Fruit fly (Drosophila melanogaster) Kc167 (cell line): ENCODE measurements around the gene emb.

Experiments
- Myc ChIP-seq: fragments of >200 bp; optimal IDR thresholded peaks from 2 replicates; lab custom pipeline; 2017; ENCODE audit warnings: missing external identifiers
- h ChIP-seq: fragments of >200 bp; optimal IDR thresholded peaks from 3 replicates; lab custom pipeline; 2018; ENCODE audit warnings: missing external identifiers
- insv ChIP-seq: fragments of >200 bp; optimal IDR thresholded peaks from 3 replicates; lab custom pipeline; 2018; ENCODE audit warnings: missing external identifiers

DNA sequence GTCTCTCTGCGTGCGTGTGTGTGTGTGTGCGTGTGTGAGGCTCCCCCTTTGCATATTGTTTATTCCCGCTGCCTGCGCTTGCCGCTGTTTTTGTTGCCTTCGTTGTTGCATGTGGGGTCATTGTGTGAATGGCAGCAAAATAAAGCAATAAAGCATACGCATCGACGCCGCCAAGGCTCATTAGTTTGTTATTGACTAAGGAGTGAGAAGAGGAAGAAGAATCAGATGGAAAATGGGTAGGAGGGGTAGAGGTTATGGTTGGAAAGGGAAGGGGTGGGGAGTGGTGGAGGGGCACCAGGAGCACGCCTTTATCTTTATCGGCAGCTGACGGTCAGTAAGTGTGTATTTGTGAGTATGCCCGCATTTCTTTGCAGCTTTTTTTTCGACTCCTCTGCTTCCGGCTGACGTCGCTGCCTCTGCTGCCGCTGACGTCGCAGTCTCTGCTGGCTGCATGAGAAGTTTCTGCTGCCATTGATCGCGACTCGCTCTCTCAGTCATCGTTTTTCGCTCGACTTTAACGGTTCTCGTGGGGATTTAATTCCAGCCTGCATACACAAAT, 16.1 kb downstream of the emb start:
- no peak for TF ChIP-seq Myc (lab: Kevin White, UChicago)
- TF ChIP-seq h (lab: Kevin White, UChicago): no peak
- no peak for TF ChIP-seq insv (lab: Kevin White, UChicago)
